Fruit fly (Drosophila melanogaster) whole organism, adult: ENCODE measurements around the gene m.
A peak's percentile ranks its signal among the peaks of the same experiment; 100 is the strongest.

ENCODE experiments used
- CG11617 ChIP-seq: fragments of 200-800 bp; sonication (Bioruptor generic); optimal IDR thresholded peaks from 2 replicates; lab custom pipeline; 2017; ENCODE audit warnings: mild to moderate bottlenecking, missing biosample characterization, missing genetic modification reagents, missing genetic modification characterization
- CG12768 ChIP-seq: fragments of 200-800 bp; sonication (Bioruptor generic); optimal IDR thresholded peaks from 2 replicates; lab custom pipeline; 2017; ENCODE audit warnings: missing biosample characterization, missing genetic modification characterization, mild to moderate bottlenecking, moderate library complexity, missing genetic modification reagents
- CG14711 ChIP-seq: fragments of 200-800 bp; sonication (Bioruptor generic); optimal IDR thresholded peaks from 2 replicates; lab custom pipeline; 2018; ENCODE audit warnings: missing biosample characterization, mild to moderate bottlenecking, missing genetic modification characterization, moderate library complexity
- CG1620 ChIP-seq: fragments of 200-800 bp; sonication (Bioruptor generic); optimal IDR thresholded peaks from 2 replicates; lab custom pipeline; 2016; ENCODE audit warnings: missing biosample characterization, missing genetic modification characterization
- CG33017 ChIP-seq: fragments of 200-800 bp; sonication (Bioruptor generic); optimal IDR thresholded peaks from 2 replicates; lab custom pipeline; 2018; ENCODE audit warnings: missing biosample characterization, mild to moderate bottlenecking, missing genetic modification characterization, moderate library complexity
- CG5204 ChIP-seq: fragments of 200-800 bp; sonication (Bioruptor generic); optimal IDR thresholded peaks from 2 replicates; lab custom pipeline; 2016; ENCODE audit warnings: missing biosample characterization, missing genetic modification characterization
- CG7045 ChIP-seq: fragments of 200-800 bp; sonication (Bioruptor generic); optimal IDR thresholded peaks from 2 replicates; lab custom pipeline; 2017; ENCODE audit warnings: missing biosample characterization, mild to moderate bottlenecking, missing genetic modification characterization
- CG7101 ChIP-seq: fragments of 200-800 bp; sonication (Bioruptor generic); optimal IDR thresholded peaks from 2 replicates; lab custom pipeline; 2018; ENCODE audit warnings: missing biosample characterization, mild to moderate bottlenecking, missing genetic modification characterization, moderate library complexity
- Clk ChIP-seq: fragments of 200-800 bp; sonication (Bioruptor generic); optimal IDR thresholded peaks from 2 replicates; lab custom pipeline; 2017; ENCODE audit warnings: missing biosample characterization, missing genetic modification characterization
- Crg-1 ChIP-seq: fragments of 200-800 bp; sonication (Bioruptor generic); optimal IDR thresholded peaks from 2 replicates; lab custom pipeline; 2016; ENCODE audit warnings: missing biosample characterization, missing genetic modification characterization
- Hr96 ChIP-seq: fragments of 200-800 bp; sonication (Bioruptor generic); optimal IDR thresholded peaks from 2 replicates; lab custom pipeline; 2016; ENCODE audit warnings: missing biosample characterization, missing genetic modification characterization
- Mnt ChIP-seq: fragments of 200-800 bp; sonication (Bioruptor generic); optimal IDR thresholded peaks from 2 replicates; lab custom pipeline; 2016; ENCODE audit warnings: missing biosample characterization, mild to moderate bottlenecking, missing genetic modification characterization
- bab1 ChIP-seq: fragments of 200-800 bp; sonication (Bioruptor generic); optimal IDR thresholded peaks from 3 replicates; lab custom pipeline; 2019; ENCODE audit warnings: missing biosample characterization, mild to moderate bottlenecking, missing genetic modification characterization, moderate library complexity
- cic ChIP-seq: fragments of 200-800 bp; sonication (Bioruptor generic); optimal IDR thresholded peaks from 2 replicates; lab custom pipeline; 2017; ENCODE audit warnings: missing biosample characterization, mild to moderate bottlenecking, missing genetic modification characterization, moderate library complexity
- cnc ChIP-seq, 2 experiments: fragments of >200 bp; optimal IDR thresholded peaks; 2 replicates each; lab custom pipeline; 2017
- kay ChIP-seq: fragments of 200-800 bp; sonication (Bioruptor generic); peaks from one replicate; lab custom pipeline; 2016; ENCODE audit warnings: missing biosample characterization, missing genetic modification characterization, borderline replicate concordance
- ovo ChIP-seq: fragments of 200-800 bp; sonication (Bioruptor generic); optimal IDR thresholded peaks from 2 replicates; lab custom pipeline; 2016; ENCODE audit warnings: missing biosample characterization, missing genetic modification characterization
- pad ChIP-seq: fragments of 200-800 bp; sonication (Bioruptor generic); optimal IDR thresholded peaks from 3 replicates; lab custom pipeline; 2017; ENCODE audit warnings: missing biosample characterization, missing genetic modification characterization, mild to moderate bottlenecking, moderate library complexity, missing genetic modification reagents
- tj ChIP-seq: fragments of 200-800 bp; sonication (Bioruptor generic); optimal IDR thresholded peaks from 3 replicates; lab custom pipeline; 2017; ENCODE audit warnings: missing biosample characterization, mild to moderate bottlenecking, missing genetic modification characterization, moderate library complexity
- toe ChIP-seq: fragments of 200-800 bp; sonication (Bioruptor generic); optimal IDR thresholded peaks from 2 replicates; lab custom pipeline; 2016; ENCODE audit warnings: missing biosample characterization, missing genetic modification characterization

Gene m

dm6 chrX:11784997-11785396, 30.9 kb downstream of the m start:
- TF ChIP-seq Hr96 (GFP tag; lab: Kevin White, UChicago) (no peak), Crg-1 (GFP tag; lab: Kevin White, UChicago) (no peak), CG14711 (tag; lab: Kevin White, UChicago) (no peak), tj (GFP tag; lab: Kevin White, UChicago) (no peak), toe (GFP tag; lab: Kevin White, UChicago) (no peak), CG7101 (tag; lab: Kevin White, UChicago) (no peak), ovo (GFP tag; lab: Kevin White, UChicago) (no peak), Clk (GFP tag; lab: Kevin White, UChicago) (no peak), CG12768 (GFP tag; lab: Kevin White, UChicago) (no peak), CG11617 (GFP tag; lab: Kevin White, UChicago) (no peak), cic (no peak), CG1620 (GFP tag; lab: Kevin White, UChicago) (no peak), CG5204 (GFP tag; lab: Kevin White, UChicago) (no peak)

- TF ChIP-seq kay (GFP tag; lab: Kevin White, UChicago), result no peak
- no peak for TF ChIP-seq CG11617 (GFP tag; lab: Kevin White, UChicago)
- TF ChIP-seq CG12768 (GFP tag; lab: Kevin White, UChicago), result no peak
- no peak for TF ChIP-seq Hr96 (GFP tag; lab: Kevin White, UChicago)
- TF ChIP-seq pad (GFP tag; lab: Kevin White, UChicago), result no peak
- TF ChIP-seq cnc (optimal IDR thresholded peaks at IDR 0.05; lab: Kevin White, UChicago), result no peak
- no peak for TF ChIP-seq tj (GFP tag; lab: Kevin White, UChicago)
- TF ChIP-seq Clk (GFP tag; lab: Kevin White, UChicago), result no peak
- TF ChIP-seq CG33017 (tag; lab: Kevin White, UChicago), result no peak
Measured at dm6 chrX:11787081-11787480, 33.0 kb downstream of the m start, which contains the start of gene Karl. Gene Karl, plus strand, starts transcription at chrX:11787381.

dm6 chrX:11788187-11788870, 34.3 kb downstream of the m start:
- TF ChIP-seq Hr96 (GFP tag; lab: Kevin White, UChicago) (no peak), Mnt (GFP tag; lab: Kevin White, UChicago) (no peak), CG11617 (GFP tag; lab: Kevin White, UChicago) (no peak), Clk (GFP tag; lab: Kevin White, UChicago) (no peak), tj (GFP tag; lab: Kevin White, UChicago) (no peak), CG14711 (tag; lab: Kevin White, UChicago) (no peak), cnc (optimal IDR thresholded peaks at IDR 0.05; lab: Kevin White, UChicago) (no peak), kay (GFP tag; lab: Kevin White, UChicago) (no peak), bab1 (GFP tag; lab: Kevin White, UChicago) (no peak), ovo (GFP tag; lab: Kevin White, UChicago) (no peak), CG1620 (GFP tag; lab: Kevin White, UChicago) (no peak), CG7045 (GFP tag; lab: Kevin White, UChicago) (no peak), pad (GFP tag; lab: Kevin White, UChicago) (no peak), CG7101 (tag; lab: Kevin White, UChicago) (no peak), CG12768 (GFP tag; lab: Kevin White, UChicago) (no peak), toe (GFP tag; lab: Kevin White, UChicago) (no peak), CG5204 (GFP tag; lab: Kevin White, UChicago) (no peak), Crg-1 (GFP tag; lab: Kevin White, UChicago) (no peak)

- peak; percentile 75 for TF ChIP-seq CG1620 (GFP tag; lab: Kevin White, UChicago)
- peak; percentile 16 for TF ChIP-seq CG14711 (tag; lab: Kevin White, UChicago)
- TF ChIP-seq CG7101 (tag; lab: Kevin White, UChicago), result peak; percentile 53
- no peak for TF ChIP-seq CG12768 (GFP tag; lab: Kevin White, UChicago)
- TF ChIP-seq Hr96 (GFP tag; lab: Kevin White, UChicago), result no peak
- TF ChIP-seq tj (GFP tag; lab: Kevin White, UChicago), result no peak
- no peak for TF ChIP-seq CG5204 (GFP tag; lab: Kevin White, UChicago)
- TF ChIP-seq cnc (optimal IDR thresholded peaks at IDR 0.05; lab: Kevin White, UChicago), result no peak
- TF ChIP-seq bab1 (GFP tag; lab: Kevin White, UChicago), result peak; percentile 13
- no peak for TF ChIP-seq kay (GFP tag; lab: Kevin White, UChicago)
- no peak for TF ChIP-seq Clk (GFP tag; lab: Kevin White, UChicago)
- TF ChIP-seq CG11617 (GFP tag; lab: Kevin White, UChicago), result peak; percentile 21
- no peak for TF ChIP-seq CG7045 (GFP tag; lab: Kevin White, UChicago)
- TF ChIP-seq pad (GFP tag; lab: Kevin White, UChicago), result peak; percentile 57
- peak; percentile 45 for TF ChIP-seq Mnt (GFP tag; lab: Kevin White, UChicago)
- TF ChIP-seq CG33017 (tag; lab: Kevin White, UChicago), result no peak
- TF ChIP-seq Crg-1 (GFP tag; lab: Kevin White, UChicago), result peak; percentile 75
- TF ChIP-seq toe (GFP tag; lab: Kevin White, UChicago), result no peak
- TF ChIP-seq ovo (GFP tag; lab: Kevin White, UChicago), result peak; percentile 74
- TF ChIP-seq cic, result no peak
Measured at dm6 chrX:11792415-11793328, 38.6 kb downstream of the m start, which contains the start of gene CkIIbeta. Gene CkIIbeta, plus strand, starts transcription at chrX:11792533.
